Fruit fly (Drosophila melanogaster) whole organism, embryonic: ENCODE data around the gene CG12439.

Experiments
- Abd-B ChIP-seq: fragments of 200-800 bp; sonication (Bioruptor generic); optimal IDR thresholded peaks from 2 replicates; lab custom pipeline; 2018; ENCODE audit warnings: missing biosample characterization, mild to moderate bottlenecking, missing genetic modification characterization, moderate library complexity
- Ada2b ChIP-seq: fragments of 200-800 bp; sonication (Bioruptor generic); IDR thresholded peaks from 2 replicates; pipeline ENCODE4 v1.3.6; 2022; ENCODE audit warnings: missing biosample characterization, missing genetic modification characterization
- Awh ChIP-seq: fragments of 200-800 bp; sonication (Bioruptor generic); IDR thresholded peaks from 2 replicates; pipeline ENCODE4, ENCODE4 v1.3.6; 2022; ENCODE audit warnings: missing biosample characterization, missing genetic modification characterization
- Bgb ChIP-seq: fragments of 200-800 bp; sonication (Bioruptor generic); IDR thresholded peaks from 2 replicates; pipeline ENCODE4 v1.3.6; 2022; ENCODE audit warnings: missing biosample characterization, missing genetic modification characterization; ENCODE audit not compliant: partially characterized antibody
- CG10543 ChIP-seq: fragments of 200-800 bp; sonication (Bioruptor generic); optimal IDR thresholded peaks from 3 replicates; lab custom pipeline; 2017; ENCODE audit warnings: missing biosample characterization, mild to moderate bottlenecking, missing genetic modification characterization, moderate library complexity
- CG12236 ChIP-seq: fragments of 200-800 bp; sonication (Bioruptor generic); optimal IDR thresholded peaks from 2 replicates; lab custom pipeline; 2016; ENCODE audit warnings: missing biosample characterization, missing genetic modification characterization
- CG13775 ChIP-seq: fragments of 200-800 bp; sonication (Bioruptor generic); optimal IDR thresholded peaks from 3 replicates; lab custom pipeline; 2017; ENCODE audit warnings: missing biosample characterization, mild to moderate bottlenecking, missing genetic modification characterization
- CG15269 ChIP-seq: fragments of 200-800 bp; sonication (Bioruptor generic); optimal IDR thresholded peaks from 2 replicates; lab custom pipeline; 2018; ENCODE audit warnings: missing biosample characterization, mild to moderate bottlenecking, missing genetic modification characterization, moderate library complexity
- CG15479 ChIP-seq: fragments of 200-800 bp; sonication (Bioruptor generic); optimal IDR thresholded peaks from 3 replicates; lab custom pipeline; 2019; ENCODE audit warnings: missing biosample characterization, mild to moderate bottlenecking, missing genetic modification characterization, moderate library complexity
- CG18262 ChIP-seq: fragments of 200-800 bp; optimal IDR thresholded peaks from 3 replicates; lab custom pipeline; 2019; ENCODE audit warnings: missing biosample characterization, mild to moderate bottlenecking, missing genetic modification characterization, moderate library complexity
- CG18476 ChIP-seq: fragments of 200-800 bp; sonication (Bioruptor generic); optimal IDR thresholded peaks from 2 replicates; lab custom pipeline; 2016; ENCODE audit warnings: missing biosample characterization, mild to moderate bottlenecking, missing genetic modification characterization
- CG2120 ChIP-seq: fragments of 200-800 bp; sonication (Bioruptor generic); optimal IDR thresholded peaks from 3 replicates; lab custom pipeline; 2016; ENCODE audit warnings: missing biosample characterization, missing genetic modification characterization
- CG2889 ChIP-seq: fragments of 200-800 bp; sonication (Bioruptor generic); IDR thresholded peaks from 3 replicates; pipeline ENCODE4 v1.3.6; 2022; ENCODE audit warnings: missing biosample characterization, missing genetic modification characterization
- CG3163 ChIP-seq: fragments of 200-800 bp; sonication (Bioruptor generic); optimal IDR thresholded peaks from 3 replicates; lab custom pipeline; 2016; ENCODE audit warnings: missing biosample characterization, missing genetic modification characterization
- CG33213 ChIP-seq: fragments of 200-800 bp; sonication (Bioruptor generic); optimal IDR thresholded peaks from 3 replicates; lab custom pipeline; 2016; ENCODE audit warnings: missing biosample characterization, missing genetic modification characterization
- CG42726 ChIP-seq: fragments of 200-800 bp; sonication (Bioruptor generic); IDR thresholded peaks from 2 replicates; pipeline ENCODE4 v1.3.6; 2022; ENCODE audit warnings: missing biosample characterization, missing genetic modification characterization; ENCODE audit not compliant: partially characterized antibody
- CG7372 ChIP-seq: fragments of 200-800 bp; sonication (Bioruptor generic); IDR thresholded peaks from 2 replicates; pipeline ENCODE4 v1.3.6; 2022; ENCODE audit warnings: missing biosample characterization, missing genetic modification characterization
- CG7963 ChIP-seq: fragments of 200-800 bp; sonication (Bioruptor generic); IDR thresholded peaks from 3 replicates; pipeline ENCODE4 v1.3.6; 2022; ENCODE audit warnings: missing biosample characterization, missing genetic modification characterization; ENCODE audit not compliant: partially characterized antibody
- CG8290 ChIP-seq, 3 experiments: fragments of 200-800 bp; sonication (Bioruptor generic); optimal IDR thresholded peaks; 2 replicates each; lab custom pipeline; 2016 to 2019; ENCODE audit warnings: missing biosample characterization in 3 of 3, missing genetic modification characterization in 3 of 3, mild to moderate bottlenecking in 2 of 3, moderate library complexity in 1 of 3
- D ChIP-seq, 2 experiments: fragments of 200-800 bp in 1 of 2; fragments of >200 bp in 1 of 2; sonication (Bioruptor generic) in 1 of 2; optimal IDR thresholded peaks; 2 replicates in 1 of 2; 3 replicates in 1 of 2; lab custom pipeline; 2017; ENCODE audit warnings: mild to moderate bottlenecking in 1 of 2, missing biosample characterization in 1 of 2, missing genetic modification characterization in 1 of 2, missing genetic modification reagents in 1 of 2
- Dbx ChIP-seq: fragments of 200-800 bp; sonication (Bioruptor generic); IDR thresholded peaks from 3 replicates; pipeline ENCODE4 v1.3.6; 2022; ENCODE audit warnings: missing biosample characterization, missing genetic modification characterization
- Dek ChIP-seq: fragments of 200-800 bp; sonication (Bioruptor generic); optimal IDR thresholded peaks from 3 replicates; lab custom pipeline; 2019; ENCODE audit warnings: missing biosample characterization, mild to moderate bottlenecking, missing genetic modification characterization, moderate library complexity
- Doc2 ChIP-seq: fragments of 200-800 bp; sonication (Bioruptor generic); IDR thresholded peaks from 2 replicates; pipeline ENCODE4 v1.3.6; 2022; ENCODE audit warnings: missing biosample characterization, missing genetic modification characterization
- Fer3 ChIP-seq: fragments of 200-800 bp; sonication (Bioruptor generic); optimal IDR thresholded peaks from 2 replicates; lab custom pipeline; 2018; ENCODE audit warnings: missing biosample characterization, mild to moderate bottlenecking, missing genetic modification characterization, moderate library complexity
- Hr51 ChIP-seq, 2 experiments: fragments of 200-800 bp; sonication (Bioruptor generic); optimal IDR thresholded peaks; 2 replicates in 1 of 2; 3 replicates in 1 of 2; lab custom pipeline; 2016 to 2018; ENCODE audit warnings: missing biosample characterization in 2 of 2, missing genetic modification characterization in 2 of 2, mild to moderate bottlenecking in 1 of 2, moderate library complexity in 1 of 2
- Jarid2 ChIP-seq: fragments of 200-800 bp; sonication (Bioruptor generic); optimal IDR thresholded peaks from 3 replicates; lab custom pipeline; 2017; ENCODE audit warnings: mild to moderate bottlenecking, missing biosample characterization, missing genetic modification reagents, missing genetic modification characterization
- Myb ChIP-seq: fragments of 200-800 bp; sonication (Bioruptor generic); optimal IDR thresholded peaks from 2 replicates; lab custom pipeline; 2016; ENCODE audit warnings: missing biosample characterization, missing genetic modification characterization
- NC2α ChIP-seq: fragments of 200-800 bp; sonication (Bioruptor generic); optimal IDR thresholded peaks from 2 replicates; lab custom pipeline; 2016; ENCODE audit warnings: missing biosample characterization, missing genetic modification characterization
- Nf-YA ChIP-seq: fragments of 200-800 bp; sonication (Bioruptor generic); IDR thresholded peaks from 2 replicates; pipeline ENCODE4 v1.3.6; 2022; ENCODE audit warnings: missing biosample characterization, missing genetic modification characterization
- PHDP ChIP-seq: fragments of 200-800 bp; sonication (Bioruptor generic); optimal IDR thresholded peaks from 3 replicates; lab custom pipeline; 2018; ENCODE audit warnings: missing biosample characterization, mild to moderate bottlenecking, missing genetic modification characterization, moderate library complexity
- Six4 ChIP-seq: fragments of 200-800 bp; sonication (Bioruptor generic); optimal IDR thresholded peaks from 2 replicates; lab custom pipeline; 2016; ENCODE audit warnings: missing biosample characterization, missing genetic modification characterization
- Tbp ChIP-seq: fragments of >200 bp; optimal IDR thresholded peaks from 2 replicates; lab custom pipeline; 2018; ENCODE audit warnings: missing biosample characterization, missing genetic modification characterization
- Xbp1 ChIP-seq: fragments of 200-800 bp; sonication (Bioruptor generic); optimal IDR thresholded peaks from 3 replicates; lab custom pipeline; 2016; ENCODE audit warnings: missing biosample characterization, mild to moderate bottlenecking, missing genetic modification characterization
- chinmo ChIP-seq: fragments of 200-800 bp; sonication (Bioruptor generic); IDR thresholded peaks from 4 replicates; pipeline ENCODE4 v1.3.6; 2022; ENCODE audit warnings: missing biosample characterization, missing genetic modification characterization; ENCODE audit not compliant: partially characterized antibody
- dysf ChIP-seq: fragments of 200-800 bp; sonication (Bioruptor generic); IDR thresholded peaks from 3 replicates; pipeline ENCODE4 v1.3.6; 2022; ENCODE audit warnings: missing biosample characterization, missing genetic modification characterization
- fd64A ChIP-seq: fragments of 200-800 bp; sonication (Bioruptor generic); optimal IDR thresholded peaks from 3 replicates; lab custom pipeline; 2018; ENCODE audit warnings: missing biosample characterization, mild to moderate bottlenecking, missing genetic modification characterization
- gce ChIP-seq: fragments of 200-800 bp; sonication (Bioruptor generic); IDR thresholded peaks from 3 replicates; pipeline ENCODE4 v1.3.6; 2022; ENCODE audit warnings: missing biosample characterization, missing genetic modification characterization
- gcm2 ChIP-seq: fragments of 200-800 bp; sonication (Bioruptor generic); optimal IDR thresholded peaks from 2 replicates; lab custom pipeline; 2016; ENCODE audit warnings: missing biosample characterization, missing genetic modification characterization
- grn ChIP-seq: fragments of 200-800 bp; sonication (Bioruptor generic); optimal IDR thresholded peaks from 3 replicates; lab custom pipeline; 2017; ENCODE audit warnings: missing biosample characterization, missing genetic modification characterization
- ind ChIP-seq: fragments of 200-800 bp; sonication (Bioruptor generic); optimal IDR thresholded peaks from 3 replicates; lab custom pipeline; 2016; ENCODE audit warnings: missing biosample characterization, missing genetic modification characterization
- jigr1 ChIP-seq: fragments of 200-800 bp; sonication (Bioruptor generic); IDR thresholded peaks from 3 replicates; pipeline ENCODE4 v1.3.6; 2022; ENCODE audit warnings: missing biosample characterization, missing genetic modification characterization
- klu ChIP-seq: fragments of 200-800 bp; sonication (Bioruptor generic); IDR thresholded peaks from 2 replicates; pipeline ENCODE4 v1.3.6; 2022; ENCODE audit warnings: missing biosample characterization, missing genetic modification characterization
- luna ChIP-seq: fragments of 200-800 bp; sonication (Bioruptor generic); optimal IDR thresholded peaks from 2 replicates; lab custom pipeline; 2016; ENCODE audit warnings: missing biosample characterization, missing genetic modification characterization
- peb ChIP-seq: fragments of 200-800 bp; sonication (Bioruptor generic); IDR thresholded peaks from 2 replicates; pipeline ENCODE4 v1.3.6; 2022; ENCODE audit warnings: missing biosample characterization, missing genetic modification characterization
- ssp ChIP-seq: fragments of 200-800 bp; sonication (Bioruptor generic); IDR thresholded peaks from 2 replicates; pipeline ENCODE4 v1.3.6; 2022; ENCODE audit warnings: missing biosample characterization, missing genetic modification characterization
- tap ChIP-seq: fragments of 200-800 bp; optimal IDR thresholded peaks from 3 replicates; lab custom pipeline; 2019; ENCODE audit warnings: missing biosample characterization, mild to moderate bottlenecking, missing genetic modification characterization, moderate library complexity
- ttk ChIP-seq: fragments of 200-800 bp; sonication (Bioruptor generic); IDR thresholded peaks from 2 replicates; pipeline ENCODE4 v2.1.2; 2022; ENCODE audit warnings: missing biosample characterization, missing genetic modification characterization
- unc-4 ChIP-seq: fragments of 200-800 bp; sonication (Bioruptor generic); IDR thresholded peaks from 2 replicates; pipeline ENCODE4 v1.3.6; 2022; ENCODE audit warnings: missing biosample characterization, missing genetic modification characterization; ENCODE audit not compliant: partially characterized antibody
- vvl ChIP-seq: fragments of 200-800 bp; sonication (Bioruptor generic); IDR thresholded peaks from 2 replicates; pipeline ENCODE4 v1.3.6; 2022; ENCODE audit warnings: missing biosample characterization, missing genetic modification characterization

The CG12439 gene

DNA sequence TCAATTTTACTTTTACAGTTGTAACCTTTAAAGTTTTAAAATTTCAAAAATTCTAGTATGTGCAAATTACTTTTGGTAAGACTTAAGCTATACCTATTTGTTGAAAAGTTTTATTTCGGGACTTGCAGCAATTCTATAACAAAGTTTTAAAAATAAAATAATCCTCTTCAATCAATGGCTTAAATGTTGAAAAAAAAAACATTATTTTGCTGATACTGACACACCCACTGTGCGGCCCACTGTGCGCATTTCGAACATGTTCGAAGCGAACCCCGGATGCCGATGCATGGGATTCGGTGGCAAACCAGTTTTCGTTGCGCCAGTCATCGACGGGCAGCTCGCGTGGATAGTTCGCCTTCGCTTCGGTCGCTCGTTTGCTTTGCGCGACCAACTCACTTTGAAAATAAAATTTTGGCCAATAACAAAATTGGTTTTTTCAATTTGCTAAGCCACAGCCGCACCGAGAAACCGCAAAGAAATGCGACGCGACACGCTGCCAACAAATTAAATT, 48.6 kb downstream of the CG12439 start, which contains the start of gene CG32982 (continued):
- no peak for TF ChIP-seq jigr1 (GFP tag; lab: Robert Waterston, UW)
- peak; percentile 95 for TF ChIP-seq CG2120
- peak; percentile 90 for TF ChIP-seq vvl (GFP tag; lab: Robert Waterston, UW)
- TF ChIP-seq ssp (GFP tag; lab: Robert Waterston, UW), result peak; percentile 77
- TF ChIP-seq luna (GFP tag; lab: Kevin White, UChicago), result peak; percentile 83
- peak; percentile 64 for TF ChIP-seq grn (GFP tag; lab: Kevin White, UChicago)
- peak; percentile 86 for TF ChIP-seq Ada2b (GFP tag; lab: Robert Waterston, UW)
- TF ChIP-seq Jarid2, result peak; percentile 99
- TF ChIP-seq CG42726, result peak; percentile 73; the same call in 1 of the 2 replicates
- no peak for TF ChIP-seq Tbp (GFP tag; lab: Kevin White, UChicago)
- TF ChIP-seq gcm2, result no peak
- peak; percentile 87 for TF ChIP-seq Six4
- peak; percentile 76 to 87 for TF ChIP-seq Hr51 (GFP tag; optimal IDR thresholded peaks at IDR 0.05; lab: Kevin White, UChicago)
- TF ChIP-seq Awh (GFP tag; lab: Robert Waterston, UW), result peak; percentile 79
- peak; percentile 87 for TF ChIP-seq Fer3 (tag; lab: Kevin White, UChicago)
- peak; percentile 80 for TF ChIP-seq CG12236 (GFP tag; lab: Kevin White, UChicago)
- peak; percentile 93 for TF ChIP-seq Dbx
- peak; percentile 61 for TF ChIP-seq gce (GFP tag; lab: Robert Waterston, UW)
- TF ChIP-seq Doc2 (GFP tag; lab: Robert Waterston, UW), result peak; percentile 82
- peak; percentile 77; the same call in 3 of the 4 replicates for TF ChIP-seq chinmo
- peak; percentile 93 for TF ChIP-seq CG15269 (tag; lab: Kevin White, UChicago)
- peak; percentile 75 for TF ChIP-seq CG3163 (GFP tag; lab: Kevin White, UChicago)
- peak; percentile 89 for TF ChIP-seq PHDP
- TF ChIP-seq Myb, result peak; percentile 80
- TF ChIP-seq CG8290 (GFP tag; optimal IDR thresholded peaks at IDR 0.05; lab: Kevin White, UChicago), result peak; percentile 88
- peak; percentile 56 to 82 for TF ChIP-seq CG8290 (tag; optimal IDR thresholded peaks at IDR 0.05; lab: Kevin White, UChicago)
- TF ChIP-seq CG15479 (GFP tag; lab: Kevin White, UChicago), result peak; percentile 51
- peak; percentile 66; the same call in 1 of the 2 replicates for TF ChIP-seq Bgb (GFP tag; lab: Robert Waterston, UW)
- TF ChIP-seq CG18262 (tag; lab: Kevin White, UChicago), result peak; percentile 94
- TF ChIP-seq CG18476 (GFP tag; lab: Kevin White, UChicago), result peak; percentile 90
- peak; percentile 67 for TF ChIP-seq CG33213
- peak; percentile 88 for TF ChIP-seq ind (GFP tag; lab: Kevin White, UChicago)
- TF ChIP-seq CG2889 (GFP tag; lab: Robert Waterston, UW), result no peak; the same call in 1 of the 3 replicates
- TF ChIP-seq klu (GFP tag; lab: Robert Waterston, UW), result peak; percentile 91; the same call in 1 of the 2 replicates
- TF ChIP-seq ttk (GFP tag; lab: Robert Waterston, UW), result peak; percentile 87
- TF ChIP-seq Xbp1, result peak; percentile 80
- TF ChIP-seq dysf (GFP tag; lab: Robert Waterston, UW), result peak; percentile 95
- TF ChIP-seq CG13775, result peak; percentile 94
- TF ChIP-seq Abd-B (GFP tag; lab: Kevin White, UChicago), result peak; percentile 92
- no peak for TF ChIP-seq D (optimal IDR thresholded peaks at IDR 0.05; lab: Kevin White, UChicago)
- TF ChIP-seq D (GFP tag; optimal IDR thresholded peaks at IDR 0.05; lab: Kevin White, UChicago), result peak; percentile 94
- peak; percentile 77 for TF ChIP-seq peb (GFP tag; lab: Robert Waterston, UW)
- no peak for TF ChIP-seq unc-4 (GFP tag; lab: Robert Waterston, UW)
- TF ChIP-seq Nf-YA (GFP tag; lab: Robert Waterston, UW), result peak; percentile 55
- TF ChIP-seq NC2α, result peak; percentile 88
- peak; percentile 18 for TF ChIP-seq fd64A (GFP tag; lab: Kevin White, UChicago)
- peak; percentile 61 for TF ChIP-seq Dek (tag; lab: Kevin White, UChicago)
- TF ChIP-seq CG7372 (GFP tag; lab: Robert Waterston, UW), result peak; percentile 90
- TF ChIP-seq CG7963 (GFP tag; lab: Robert Waterston, UW), result peak; percentile 57
- peak; percentile 93 for TF ChIP-seq CG10543 (GFP tag; lab: Kevin White, UChicago)
- TF ChIP-seq tap (tag; lab: Kevin White, UChicago), result peak; percentile 66
